Fruit fly (Drosophila melanogaster) whole organism, wandering third instar larva: ENCODE measurements around the gene CG14960.
A peak's percentile ranks its signal among the peaks of the same experiment; 100 is the strongest.

Experiments used
- GATAd ChIP-seq: sonication (Bioruptor generic); optimal IDR thresholded peaks from 2 replicates; lab custom pipeline; 2016; ENCODE audit warnings: missing biosample characterization, missing genetic modification characterization
- Hnf4 ChIP-seq: fragments of 200-800 bp; sonication (Bioruptor generic); optimal IDR thresholded peaks from 2 replicates; lab custom pipeline; 2016; ENCODE audit warnings: missing biosample characterization, mild to moderate bottlenecking, missing genetic modification characterization
- Jra ChIP-seq: sonication (Bioruptor generic); optimal IDR thresholded peaks from 2 replicates; lab custom pipeline; 2016; ENCODE audit warnings: missing biosample characterization, missing genetic modification characterization
- Rel ChIP-seq, 2 experiments: fragments of 200-800 bp; sonication (Bioruptor generic) in 1 of 2; optimal IDR thresholded peaks; 2 replicates in 1 of 2; 3 replicates in 1 of 2; lab custom pipeline; 2016 to 2019; ENCODE audit warnings: mild to moderate bottlenecking in 2 of 2, missing biosample characterization in 2 of 2, missing genetic modification characterization in 2 of 2, moderate library complexity in 1 of 2
- dmrt93B ChIP-seq: fragments of 200-800 bp; sonication (Bioruptor generic); optimal IDR thresholded peaks from 2 replicates; lab custom pipeline; 2018; ENCODE audit warnings: missing biosample characterization, mild to moderate bottlenecking, missing genetic modification characterization
- psq ChIP-seq: fragments of 200-800 bp; sonication (Bioruptor generic); optimal IDR thresholded peaks from 3 replicates; lab custom pipeline; 2017; ENCODE audit warnings: missing biosample characterization, mild to moderate bottlenecking, missing genetic modification characterization, moderate library complexity
- sage ChIP-seq: fragments of 200-800 bp; sonication (Bioruptor generic); optimal IDR thresholded peaks from 2 replicates; lab custom pipeline; 2016; ENCODE audit warnings: missing biosample characterization, mild to moderate bottlenecking, missing genetic modification characterization
- usp ChIP-seq: fragments of >200 bp; optimal IDR thresholded peaks from 2 replicates; lab custom pipeline; 2017; ENCODE audit warnings: missing biosample characterization, missing genetic modification characterization
- woc ChIP-seq: sonication (Bioruptor generic); optimal IDR thresholded peaks from 2 replicates; lab custom pipeline; 2016; ENCODE audit warnings: missing biosample characterization, mild to moderate bottlenecking, missing genetic modification characterization

DNA sequence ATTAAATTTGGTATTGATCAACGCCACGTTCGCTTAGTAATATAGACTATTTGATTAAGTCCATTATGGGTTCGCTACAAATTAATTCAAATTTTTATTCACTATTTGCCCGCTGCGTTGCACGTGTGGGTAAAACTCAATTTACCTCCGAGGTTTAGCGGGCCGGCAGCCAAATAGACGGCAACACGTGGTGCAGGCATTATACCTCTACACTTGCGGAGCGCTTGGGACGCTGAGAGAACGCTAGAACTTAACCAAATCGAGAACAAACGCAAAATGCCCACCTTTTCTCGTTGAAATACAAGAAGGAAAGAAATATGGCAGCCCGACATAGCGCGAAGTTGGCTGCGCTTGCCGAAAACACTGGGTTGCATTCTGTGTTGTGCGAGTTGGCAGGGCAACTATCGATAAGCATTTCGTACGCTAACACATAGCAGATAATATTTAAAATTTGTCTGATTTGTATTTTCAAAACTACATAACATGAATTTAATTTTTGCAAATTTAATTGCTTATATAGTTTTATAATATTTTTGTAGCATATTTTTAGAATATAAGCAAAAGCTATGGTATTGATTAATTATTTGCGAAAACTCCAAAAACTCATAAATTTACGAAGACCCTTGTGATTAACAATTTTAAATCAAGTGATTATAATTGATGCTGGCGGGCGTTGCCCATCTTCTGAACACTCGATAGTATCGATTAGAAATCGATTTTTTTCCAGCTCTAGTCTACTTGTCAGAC, 48.0 kb upstream of the CG14960 start, which contains the start of the genes RpL28 and eIF1:
- TF ChIP-seq GATAd (no peak), psq (GFP tag; lab: Kevin White, UChicago) (peak; percentile 75), Rel (GFP tag; optimal IDR thresholded peaks at IDR 0.05; lab: Kevin White, UChicago) (no peak), Rel (tag; optimal IDR thresholded peaks at IDR 0.05; lab: Kevin White, UChicago) (peak; percentile 59), Hnf4 (GFP tag; lab: Kevin White, UChicago) (peak; percentile 82), usp (GFP tag; lab: Kevin White, UChicago) (no peak), sage (no peak), Jra (GFP tag; lab: Kevin White, UChicago) (peak; percentile 84), woc (GFP tag; lab: Kevin White, UChicago) (peak; percentile 45), dmrt93B (GFP tag; lab: Kevin White, UChicago) (peak; percentile 96)
